Worm (Caenorhabditis elegans) whole organism, L1 larva: ENCODE data around the gene E02C12.8.
A peak's percentile ranks its signal among the peaks of the same experiment; 100 is the strongest.

Source experiments
- C34B4.2 ChIP-seq: sonication (generic microtip); optimal IDR thresholded peaks from 2 replicates; lab custom pipeline; 2017; ENCODE audit warnings: mild to moderate bottlenecking, missing genetic modification characterization, missing compliant biosample characterization
- Y116A8C.19 ChIP-seq: sonication (generic microtip); optimal IDR thresholded peaks from 2 replicates; lab custom pipeline; 2016; ENCODE audit warnings: missing compliant biosample characterization, missing genetic modification characterization, borderline replicate concordance
- alr-1 ChIP-seq: fragments of 200-800 bp; sonication (Bioruptor generic); optimal IDR thresholded peaks from 2 replicates; lab custom pipeline; 2018; ENCODE audit warnings: borderline replicate concordance, mild to moderate bottlenecking, missing genetic modification characterization, missing compliant biosample characterization
- blmp-1 ChIP-seq: fragments of 150-350 bp; optimal IDR thresholded peaks from 2 replicates; lab custom pipeline; 2014; ENCODE audit warnings: missing biosample characterization, missing genetic modification characterization
- dpl-1 ChIP-seq, 3 experiments: fragments of 150-350 bp in 2 of 3; sonication (generic microtip) in 1 of 3; optimal IDR thresholded peaks; 2 replicates each; lab custom pipeline; 2014 to 2017; ENCODE audit warnings: missing biosample characterization in 3 of 3, missing genetic modification characterization in 3 of 3, missing genetic modification reagents in 3 of 3
- efl-1 ChIP-seq, 4 experiments: fragments of 150-350 bp; optimal IDR thresholded peaks in 3 of 4; peaks in 1 of 4; 1 replicate in 1 of 4; 2 replicates in 3 of 4; lab custom pipeline; 2014; ENCODE audit warnings: missing biosample characterization in 2 of 4, missing genetic modification characterization in 2 of 4, missing genetic modification reagents in 2 of 4
- efl-3 ChIP-seq: fragments of 200-800 bp; sonication (Bioruptor generic); optimal IDR thresholded peaks from 2 replicates; lab custom pipeline; 2018; ENCODE audit warnings: mild to moderate bottlenecking, missing genetic modification characterization, missing compliant biosample characterization
- egl-13 ChIP-seq: sonication (generic microtip); optimal IDR thresholded peaks from 2 replicates; lab custom pipeline; 2016; ENCODE audit warnings: missing genotype, missing genetic modification reagents, missing genetic modification characterization, missing compliant biosample characterization
- elt-2 ChIP-seq: sonication (generic microtip); optimal IDR thresholded peaks from 2 replicates; lab custom pipeline; 2016; ENCODE audit warnings: missing genetic modification characterization, mild to moderate bottlenecking, inconsistent platforms, missing compliant biosample characterization, missing genetic modification reagents
- elt-3 ChIP-seq, 6 experiments: fragments of 150-350 bp in 1 of 6; sonication (generic microtip); optimal IDR thresholded peaks; 2 replicates each; lab custom pipeline; 2017 to 2018; ENCODE audit warnings: missing biosample characterization in 6 of 6, missing genetic modification characterization in 6 of 6, inconsistent platforms in 1 of 6
- fkh-8 ChIP-seq: sonication (generic microtip); optimal IDR thresholded peaks from 2 replicates; lab custom pipeline; 2016; ENCODE audit warnings: mild to moderate bottlenecking, missing genetic modification characterization, missing compliant biosample characterization
- grh-1 ChIP-seq: fragments of 200-800 bp; sonication (Bioruptor generic); IDR thresholded peaks from 2 replicates; pipeline ENCODE4 v1.3.6; 2022; ENCODE audit warnings: missing genetic modification reagents, missing genetic modification characterization, missing compliant biosample characterization
- hlh-17 ChIP-seq: fragments of 200-800 bp; sonication (Bioruptor generic); optimal IDR thresholded peaks from 2 replicates; lab custom pipeline; 2018; ENCODE audit warnings: missing genetic modification characterization, mild to moderate bottlenecking, missing compliant biosample characterization, moderate library complexity, borderline replicate concordance
- jun-1 ChIP-seq: fragments of 150-350 bp; optimal IDR thresholded peaks from 2 replicates; lab custom pipeline; 2014; ENCODE audit warnings: missing biosample characterization, missing genetic modification reagents, missing genetic modification characterization
- lin-14 ChIP-seq: fragments of 200-800 bp; sonication (Bioruptor generic); optimal IDR thresholded peaks from 2 replicates; lab custom pipeline; 2018; ENCODE audit warnings: mild to moderate bottlenecking, missing genetic modification characterization, moderate library complexity, missing compliant biosample characterization
- lin-35 ChIP-seq, 2 experiments: fragments of 150-350 bp; optimal IDR thresholded peaks; 2 replicates each; lab custom pipeline; 2014; ENCODE audit warnings: missing biosample characterization in 2 of 2, missing genetic modification characterization in 2 of 2, missing genetic modification reagents in 2 of 2
- lin-39 ChIP-seq: fragments of 150-350 bp; optimal IDR thresholded peaks from 2 replicates; lab custom pipeline; 2014; ENCODE audit warnings: missing biosample characterization, missing genetic modification reagents, missing genetic modification characterization
- mab-9 ChIP-seq: fragments of 200-800 bp; sonication (Bioruptor generic); IDR thresholded peaks from 2 replicates; pipeline ENCODE4 v1.3.6; 2022; ENCODE audit warnings: missing genetic modification reagents, missing genetic modification characterization, missing compliant biosample characterization
- mdl-1 ChIP-seq, 2 experiments: fragments of 150-350 bp; optimal IDR thresholded peaks; 2 replicates each; lab custom pipeline; 2014 to 2017; ENCODE audit warnings: missing biosample characterization in 2 of 2, missing genetic modification characterization in 2 of 2, inconsistent platforms in 1 of 2
- nhr-28 ChIP-seq: fragments of 150-350 bp; optimal IDR thresholded peaks from 2 replicates; lab custom pipeline; 2014; ENCODE audit warnings: missing biosample characterization, missing genetic modification characterization
- nhr-71 ChIP-seq: sonication (generic microtip); optimal IDR thresholded peaks from 2 replicates; lab custom pipeline; 2016; ENCODE audit warnings: mild to moderate bottlenecking, missing genetic modification characterization, moderate library complexity, missing compliant biosample characterization
- nhr-85 ChIP-seq: sonication (generic microtip); peaks from one replicate; lab custom pipeline; 2016; ENCODE audit warnings: missing genetic modification characterization, inconsistent platforms, missing compliant biosample characterization
- pag-3 ChIP-seq: sonication (generic microtip); optimal IDR thresholded peaks from 2 replicates; lab custom pipeline; 2017; ENCODE audit warnings: missing genetic modification characterization, mild to moderate bottlenecking, missing compliant biosample characterization, antibody characterized with exemption, borderline replicate concordance; ENCODE audit not compliant: insufficient read depth
- pax-3 ChIP-seq: fragments of 200-800 bp; sonication (Bioruptor generic); optimal IDR thresholded peaks from 2 replicates; lab custom pipeline; 2018; ENCODE audit warnings: mild to moderate bottlenecking, missing genetic modification characterization, moderate library complexity, missing compliant biosample characterization
- skn-1 ChIP-seq: fragments of 150-350 bp; optimal IDR thresholded peaks from 2 replicates; lab custom pipeline; 2014; ENCODE audit warnings: missing biosample characterization, missing genetic modification characterization
- sptf-1 ChIP-seq: fragments of 150-350 bp; optimal IDR thresholded peaks from 2 replicates; lab custom pipeline; 2014; ENCODE audit warnings: missing biosample characterization, missing genetic modification characterization
- swsn-7 ChIP-seq: sonication (generic microtip); optimal IDR thresholded peaks from 2 replicates; lab custom pipeline; 2016; ENCODE audit warnings: missing genetic modification characterization, missing compliant biosample characterization
- unc-30 ChIP-seq: sonication (generic microtip); optimal IDR thresholded peaks from 2 replicates; lab custom pipeline; 2017; ENCODE audit warnings: missing biosample characterization, missing genetic modification characterization
- unc-62 ChIP-seq: fragments of 150-350 bp; optimal IDR thresholded peaks from 2 replicates; lab custom pipeline; 2014; ENCODE audit warnings: missing biosample characterization, missing genetic modification reagents, missing genetic modification characterization
- zip-4 ChIP-seq: fragments of 200-800 bp; sonication (Bioruptor generic); optimal IDR thresholded peaks from 2 replicates; lab custom pipeline; 2018; ENCODE audit warnings: mild to moderate bottlenecking, missing genetic modification characterization, moderate library complexity, missing compliant biosample characterization

The E02C12.8 gene

DNA sequence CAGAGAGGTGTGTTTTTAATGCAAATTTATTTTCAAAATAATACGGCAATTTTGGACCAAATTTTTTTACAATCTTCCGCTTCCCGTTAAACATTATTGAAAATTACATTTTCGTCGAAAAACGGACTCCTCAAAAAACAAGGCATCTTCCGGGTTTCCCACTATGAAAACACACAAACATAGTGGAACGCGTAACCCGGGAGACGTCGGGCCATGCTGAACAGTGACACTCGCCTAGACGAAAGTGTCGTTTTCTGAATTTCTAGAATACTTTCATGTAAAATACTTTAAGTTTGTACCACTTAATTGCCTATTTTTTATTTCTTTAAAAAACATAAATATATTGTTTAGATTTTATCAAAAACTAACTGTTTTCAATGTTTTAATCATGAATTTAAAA lies 18.5 kb upstream of the E02C12.8 start (continued):
- TF ChIP-seq skn-1: no peak
- peak; percentile 9 for TF ChIP-seq nhr-85 (tag; lab: Kevin White, UChicago)
- TF ChIP-seq zip-4 (GFP tag; lab: Kevin White, UChicago): no peak

DNA sequence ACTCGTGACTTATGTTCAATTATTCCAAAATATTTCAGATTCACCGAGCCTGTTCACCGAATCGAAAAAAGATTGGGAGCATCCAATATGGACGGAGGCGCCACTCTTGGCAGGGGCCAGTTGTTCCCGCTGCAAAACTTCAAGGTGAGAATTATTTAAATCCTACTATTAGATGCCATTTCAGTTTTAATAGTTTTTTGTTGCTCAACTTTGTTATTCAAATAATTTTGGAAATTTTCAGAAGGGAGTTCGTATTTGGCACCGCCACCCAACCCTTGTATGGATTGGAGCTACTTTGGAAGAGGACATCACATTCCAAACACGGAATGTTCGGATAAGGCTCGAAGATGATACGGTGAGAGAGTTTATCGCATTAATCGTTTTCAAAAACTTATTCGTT lies 12.7 kb upstream of the E02C12.8 start, which contains the start of gene hum-2:
Gene hum-2, plus strand, starts transcription at position 33 of the 400 bp plus-strand sequence.
- TF ChIP-seq alr-1 (no peak), Y116A8C.19 (tag; lab: Kevin White, UChicago) (no peak), nhr-71 (tag; lab: Kevin White, UChicago) (no peak), blmp-1 (tag; lab: Kevin White, UChicago) (no peak), efl-1 (optimal IDR thresholded peaks at IDR 0.05; lab: Kevin White, UChicago) (no peak), efl-1 (GFP tag; optimal IDR thresholded peaks at IDR 0.05 in 1 of 2; lab: Kevin White, UChicago) (peak in 1 of 2 experiments; percentile 45)

DNA sequence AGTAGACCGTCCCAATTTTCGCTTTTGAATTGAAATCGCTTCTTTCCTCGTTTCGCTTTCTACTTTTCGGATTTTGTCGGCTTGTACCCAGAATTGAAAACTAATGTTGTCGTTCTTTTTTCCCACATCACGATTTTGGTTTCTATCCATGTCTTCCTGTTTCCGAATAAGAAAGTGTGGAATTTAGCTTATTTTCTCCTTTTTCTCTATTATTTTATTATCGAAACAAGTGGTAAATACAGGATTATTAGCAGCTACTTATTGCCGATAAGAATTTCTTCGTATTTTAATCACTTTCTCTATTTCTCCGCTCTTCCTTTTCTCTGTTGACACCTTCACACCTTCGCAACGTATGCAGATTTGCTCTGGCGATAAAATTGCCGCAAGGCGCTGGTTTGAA lies 11.5 kb upstream of the E02C12.8 start:
- peak; percentile 25 for TF ChIP-seq blmp-1 (tag; lab: Kevin White, UChicago)
- TF ChIP-seq nhr-71 (tag; lab: Kevin White, UChicago): no peak
- no peak for TF ChIP-seq unc-62
- no peak for TF ChIP-seq fkh-8 (tag; lab: Kevin White, UChicago)
- TF ChIP-seq jun-1 (tag; lab: Kevin White, UChicago): no peak
- no peak for TF ChIP-seq efl-1 (optimal IDR thresholded peaks at IDR 0.05; lab: Kevin White, UChicago)
- TF ChIP-seq efl-1 (GFP tag; optimal IDR thresholded peaks at IDR 0.05 in 1 of 2; lab: Kevin White, UChicago): peak in 1 of 2 experiments; percentile 62

DNA sequence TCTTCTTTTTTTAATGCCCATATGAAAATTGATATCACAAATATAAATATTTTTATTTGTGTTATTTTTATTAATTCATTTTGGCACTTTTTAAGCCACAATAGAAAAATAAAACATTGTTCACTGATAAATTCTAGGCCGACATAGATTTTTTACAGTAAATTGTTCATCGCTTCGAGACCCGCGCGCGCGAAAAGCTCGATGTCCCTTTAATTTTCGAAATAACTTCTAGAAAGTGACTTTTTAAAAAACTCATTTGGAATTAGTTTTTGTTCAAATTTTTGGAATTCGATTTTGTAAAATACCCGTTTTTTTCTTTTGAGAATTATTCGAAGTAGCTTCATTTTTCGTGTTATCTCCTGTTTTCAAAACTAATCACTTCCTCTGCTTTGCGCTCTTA lies 10.9 kb upstream of the E02C12.8 start:
- no peak for TF ChIP-seq efl-3 (GFP tag; lab: Kevin White, UChicago)
- TF ChIP-seq, all 84 proteins: peak for 0

DNA sequence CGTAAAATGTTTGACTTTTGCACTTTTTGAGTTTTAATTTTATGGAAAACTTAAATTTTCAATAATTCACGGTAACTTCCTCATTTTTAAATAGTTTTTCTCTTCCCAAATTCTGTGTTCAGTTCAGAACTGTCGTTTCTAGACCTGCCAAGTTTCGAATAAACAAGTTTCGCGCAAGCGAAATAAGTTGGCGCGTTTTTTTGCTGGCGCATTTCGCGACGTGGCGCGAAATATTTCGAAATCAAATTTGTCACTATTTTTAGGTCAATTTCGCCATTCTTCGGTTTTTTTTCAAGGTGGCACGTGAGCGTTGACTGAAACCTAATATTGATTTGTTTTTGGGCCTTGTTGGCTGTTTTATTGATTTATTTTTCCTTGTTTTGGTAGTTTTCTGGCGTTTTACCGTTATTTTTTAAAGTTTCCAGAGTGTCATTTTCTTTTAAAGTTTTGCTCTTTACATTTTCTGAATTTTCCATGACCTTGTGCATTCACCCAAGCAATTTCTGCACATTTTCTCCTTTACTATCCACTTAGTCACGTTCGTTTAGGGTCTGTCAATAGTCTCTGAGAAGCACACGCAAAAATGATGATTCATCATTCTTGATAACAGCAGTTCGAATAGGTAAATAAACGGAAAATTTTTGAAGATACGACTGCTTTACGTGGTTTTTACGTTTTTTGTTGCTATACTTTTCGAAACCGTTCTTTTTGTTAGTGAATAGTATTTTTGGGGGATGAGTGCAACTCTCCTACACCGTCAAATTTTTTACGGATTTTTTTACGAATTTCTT lies 9.3 kb upstream of the E02C12.8 start:
- TF ChIP-seq pag-3 (tag; lab: Kevin White, UChicago) (no peak), elt-3 (tag; optimal IDR thresholded peaks at IDR 0.05; lab: Kevin White, UChicago) (no peak), lin-35 (GFP tag; optimal IDR thresholded peaks at IDR 0.05; lab: Kevin White, UChicago) (peak in 1 of 2 experiments; percentile 7), swsn-7 (no peak), mdl-1 (tag; optimal IDR thresholded peaks at IDR 0.05; lab: Kevin White, UChicago) (no peak), sptf-1 (tag; lab: Kevin White, UChicago) (no peak), unc-62 (no peak), lin-14 (no peak), dpl-1 (GFP tag; optimal IDR thresholded peaks at IDR 0.05; lab: Kevin White, UChicago) (peak in 2 of 3 experiments; percentile 4 to 15), nhr-28 (tag; lab: Kevin White, UChicago) (no peak), lin-39 (tag; lab: Kevin White, UChicago) (no peak), efl-1 (optimal IDR thresholded peaks at IDR 0.05; lab: Kevin White, UChicago) (peak in 1 of 2 experiments; percentile 19), efl-1 (GFP tag; optimal IDR thresholded peaks at IDR 0.05 in 1 of 2; lab: Kevin White, UChicago) (peak in 1 of 2 experiments; percentile 67), unc-30 (no peak), egl-13 (tag; lab: Kevin White, UChicago) (no peak), C34B4.2 (tag; lab: Kevin White, UChicago) (no peak), mab-9 (GFP tag; lab: Robert Waterston, UW) (no peak), nhr-71 (tag; lab: Kevin White, UChicago) (no peak), elt-2 (tag; lab: Kevin White, UChicago) (no peak), pax-3 (no peak), grh-1 (GFP tag; lab: Robert Waterston, UW) (no peak), hlh-17 (GFP tag; lab: Kevin White, UChicago) (no peak)
- TF ChIP-seq, all 84 proteins: peak for 3
